Worm (Caenorhabditis elegans) whole organism, early embryonic: Measurements from ENCODE around the gene F11A10.5.

Experiments used
- B0310.2 ChIP-seq: sonication (generic microtip); optimal IDR thresholded peaks from 2 replicates; lab custom pipeline; 2016; ENCODE audit warnings: mild to moderate bottlenecking, missing genetic modification characterization, missing compliant biosample characterization
- ama-1 ChIP-seq: fragments of 150-350 bp; optimal IDR thresholded peaks from 2 replicates; lab custom pipeline; 2014
- ets-7 ChIP-seq: sonication (generic microtip); optimal IDR thresholded peaks from 2 replicates; lab custom pipeline; 2016; ENCODE audit warnings: missing genotype, missing genetic modification characterization, missing compliant biosample characterization
- tra-4 ChIP-seq: sonication (generic microtip); optimal IDR thresholded peaks from 2 replicates; lab custom pipeline; 2017; ENCODE audit warnings: missing genetic modification characterization, missing compliant biosample characterization

DNA sequence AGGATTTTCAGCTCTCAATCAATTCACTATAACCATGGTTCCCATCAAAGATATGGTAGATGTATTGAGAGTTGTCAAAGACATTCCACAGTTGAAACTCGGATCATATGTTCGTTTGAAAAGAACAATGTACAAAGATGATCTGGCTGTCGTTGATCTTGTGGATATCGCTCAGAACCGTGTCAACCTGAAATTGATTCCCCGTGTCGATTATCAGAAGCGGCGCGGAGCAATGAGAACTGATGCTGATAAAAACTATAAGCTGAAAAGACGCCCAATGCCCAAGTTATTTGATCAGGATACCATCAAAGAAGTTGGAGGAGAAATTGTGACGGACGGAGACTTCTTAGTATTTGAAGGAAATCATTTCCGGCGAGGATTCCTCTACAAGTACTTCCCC lies 41.5 kb upstream of the F11A10.5 start:
- TF ChIP-seq ama-1 (lab: Kevin White, UChicago) = no peak
- TF ChIP-seq ets-7 (tag; lab: Kevin White, UChicago) = no peak
- TF ChIP-seq B0310.2 (tag; lab: Kevin White, UChicago) = no peak
- TF ChIP-seq tra-4 (tag; lab: Kevin White, UChicago) = no peak
